Fruit fly (Drosophila melanogaster): ENCODE results near the gene ssp3.

DNA sequence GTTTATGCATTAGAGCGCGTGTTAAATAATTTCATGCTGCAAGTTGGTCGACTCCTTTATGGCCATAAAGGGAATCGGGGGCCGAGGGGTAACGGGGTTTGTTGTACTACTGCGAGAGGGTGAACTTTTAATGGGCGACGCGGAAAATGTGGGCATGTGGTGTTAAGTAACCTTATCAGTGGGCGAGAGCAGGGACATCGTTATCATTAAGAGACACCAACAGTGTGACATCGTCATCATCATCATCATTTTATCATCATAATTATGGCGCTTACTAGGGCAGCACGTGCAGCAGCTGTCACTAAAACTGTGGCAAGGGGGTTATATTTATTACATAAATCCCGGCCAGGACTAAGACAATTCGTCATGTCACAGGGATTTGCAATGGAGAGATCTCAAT is 18.4 kb downstream of the ssp3 start:
- TF ChIP-seq Sp1 (GFP tag; optimal IDR thresholded peaks at IDR 0.05), result no peak
- TF ChIP-seq CG32264 (GFP tag; optimal IDR thresholded peaks at IDR 0.05), result no peak
- no peak for TF ChIP-seq dsf (GFP tag; optimal IDR thresholded peaks at IDR 0.05; ENCODE audit: borderline replicate concordance)
- TF ChIP-seq woc (GFP tag; optimal IDR thresholded peaks at IDR 0.05), result no peak
- no peak for TF ChIP-seq CrebA (GFP tag; optimal IDR thresholded peaks at IDR 0.05; ENCODE audit: borderline replicate concordance)
- TF ChIP-seq Jra (GFP tag; optimal IDR thresholded peaks at IDR 0.05), result no peak

Data from whole organism, wandering third instar larva.